Worm (Caenorhabditis elegans): Measurements from ENCODE around the gene srg-2.

srg-2 gene

DNA sequence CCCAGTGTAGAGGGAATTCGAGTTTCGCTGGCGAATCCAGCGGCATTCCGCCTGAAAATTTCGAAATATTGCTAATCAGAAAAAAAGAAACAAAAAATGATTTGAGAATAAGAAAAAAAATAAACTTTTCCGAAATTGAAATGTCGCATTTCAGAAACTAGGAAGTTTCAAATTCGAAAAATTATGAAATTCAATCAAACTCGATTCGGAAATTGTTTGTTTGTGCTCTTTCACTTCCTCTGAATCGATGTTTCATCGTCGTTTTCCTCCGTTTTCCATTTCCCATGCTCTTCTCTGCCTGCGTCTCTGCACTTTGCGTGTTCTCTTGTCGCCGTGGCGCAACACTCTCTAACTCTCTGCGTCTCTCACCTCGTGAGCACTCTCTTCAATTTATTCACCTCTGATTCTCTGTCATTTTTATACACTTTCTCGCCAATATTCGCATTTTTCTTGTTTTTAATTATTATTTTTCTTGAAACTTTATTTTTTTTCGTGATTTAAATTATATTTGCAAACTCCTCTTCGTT is 18.3 kb upstream of the srg-2 start, which contains the start of gene C18F10.7 (continued):
- no peak for TF ChIP-seq jun-1 (tag; optimal IDR thresholded peaks at IDR 0.05)
- TF ChIP-seq mxl-2 (GFP tag; conservative IDR thresholded peaks at IDR 0.05), result no peak
- TF ChIP-seq zag-1 (tag; optimal IDR thresholded peaks at IDR 0.05), result no peak
- peak; percentile 95 for TF ChIP-seq hlh-30 (tag; optimal IDR thresholded peaks at IDR 0.05; ENCODE audit: insufficient read depth)
- TF ChIP-seq Y48G9A.11 (GFP tag; IDR thresholded peaks at IDR 0.05), result peak; percentile 53
- no peak for TF ChIP-seq lin-29 (GFP tag; IDR thresholded peaks at IDR 0.05)
- TF ChIP-seq cey-2 (tag; optimal IDR thresholded peaks at IDR 0.05; ENCODE audit: borderline replicate concordance, insufficient read depth), result no peak
- TF ChIP-seq nhr-11 (tag; optimal IDR thresholded peaks at IDR 0.05), result no peak
- no peak for TF ChIP-seq madf-9 (GFP tag; conservative IDR thresholded peaks at IDR 0.05)
- no peak for TF ChIP-seq D1046.2 (GFP tag; IDR thresholded peaks at IDR 0.05)
- no peak for TF ChIP-seq zfp-2 (tag; optimal IDR thresholded peaks at IDR 0.05)
- no peak for TF ChIP-seq F10B5.3 (tag; optimal IDR thresholded peaks at IDR 0.05)
- TF ChIP-seq T20F7.1 (GFP tag; optimal IDR thresholded peaks at IDR 0.05), result no peak
- no peak for TF ChIP-seq egl-27 (tag; optimal IDR thresholded peaks at IDR 0.05)
- no peak for TF ChIP-seq lin-15B (tag; optimal IDR thresholded peaks at IDR 0.05)
- peak; percentile 21 for TF ChIP-seq nhr-6 (tag; optimal IDR thresholded peaks at IDR 0.05)
- TF ChIP-seq rbr-2 (tag; optimal IDR thresholded peaks at IDR 0.05), result peak; percentile 34
- no peak for TF ChIP-seq ces-1 (GFP tag; optimal IDR thresholded peaks at IDR 0.05)
- TF ChIP-seq ctbp-1 (GFP tag; IDR thresholded peaks at IDR 0.05), result no peak
- no peak for TF ChIP-seq nhr-41 (GFP tag; IDR thresholded peaks at IDR 0.05)
- no peak for TF ChIP-seq daf-12 (tag; optimal IDR thresholded peaks at IDR 0.05)
- no peak for TF ChIP-seq nhr-237 (tag; optimal IDR thresholded peaks at IDR 0.05)
- peak; percentile 25 for TF ChIP-seq nhr-28 (tag; optimal IDR thresholded peaks at IDR 0.05)
- TF ChIP-seq mxl-3 (GFP tag; optimal IDR thresholded peaks at IDR 0.05), result no peak
- no peak for TF ChIP-seq skn-1 (tag; optimal IDR thresholded peaks at IDR 0.05)
- TF ChIP-seq hif-1 (tag; optimal IDR thresholded peaks at IDR 0.05), result no peak
- no peak for TF ChIP-seq T26A8.4 (GFP tag; IDR thresholded peaks at IDR 0.05)
- no peak for TF ChIP-seq dve-1 (tag; optimal IDR thresholded peaks at IDR 0.05; ENCODE audit: insufficient read depth)
- no peak for TF ChIP-seq ztf-7 (tag; optimal IDR thresholded peaks at IDR 0.05)
- no peak for TF ChIP-seq aly-2 (tag; optimal IDR thresholded peaks at IDR 0.05)
- TF ChIP-seq tra-1 (GFP tag; IDR thresholded peaks at IDR 0.05), result no peak
- no peak for TF ChIP-seq ceh-20 (GFP tag; IDR thresholded peaks at IDR 0.05)
- peak; percentile 42 for TF ChIP-seq dpl-1 (GFP tag; optimal IDR thresholded peaks at IDR 0.05)
- no peak for TF ChIP-seq lin-38 (GFP tag; IDR thresholded peaks at IDR 0.05)
- TF ChIP-seq egl-43 (GFP tag; IDR thresholded peaks at IDR 0.05), result no peak
- TF ChIP-seq ceh-62 (tag; optimal IDR thresholded peaks at IDR 0.05), result no peak
- TF ChIP-seq Y75B8A.6 (GFP tag; IDR thresholded peaks at IDR 0.05), result no peak
- no peak for TF ChIP-seq dmd-8 (GFP tag; IDR thresholded peaks at IDR 0.05)
- no peak for TF ChIP-seq Y5F2A.4 (GFP tag; optimal IDR thresholded peaks at IDR 0.05)
- no peak for TF ChIP-seq nhr-111 (GFP tag; optimal IDR thresholded peaks at IDR 0.05)
- no peak for TF ChIP-seq R02D3.7 (tag; optimal IDR thresholded peaks at IDR 0.05)
- no peak for TF ChIP-seq lir-3 (tag; optimal IDR thresholded peaks at IDR 0.05)
- no peak for TF ChIP-seq tag-97 (GFP tag; IDR thresholded peaks at IDR 0.05)
- no peak; the same call in 1 of the 2 replicates for TF ChIP-seq snpc-1.2 (GFP tag; IDR thresholded peaks at IDR 0.05)
- no peak for TF ChIP-seq ZK337.2 (GFP tag; IDR thresholded peaks at IDR 0.05)
- 0 out of 2 replicates have a peak, but pooled peaks have one; percentile 31 for TF ChIP-seq php-3 (GFP tag; IDR thresholded peaks at IDR 0.05)
- no peak for TF ChIP-seq madf-5 (GFP tag; IDR thresholded peaks at IDR 0.05)
